Fruit fly (Drosophila melanogaster) whole organism, prepupa: ENCODE measurements around the gene CG5021.

Experiments
- CG10669 ChIP-seq: fragments of 200-800 bp; sonication (Bioruptor generic); optimal IDR thresholded peaks from 3 replicates; lab custom pipeline; 2018; ENCODE audit warnings: missing biosample characterization, mild to moderate bottlenecking, missing genetic modification characterization, moderate library complexity
- CG11294 ChIP-seq: fragments of 200-800 bp; sonication (Bioruptor generic); IDR thresholded peaks from 2 replicates; pipeline ENCODE4 v1.3.6; 2022; ENCODE audit warnings: missing biosample characterization, missing genetic modification characterization
- CG11762 ChIP-seq: fragments of 200-800 bp; sonication (Bioruptor generic); optimal IDR thresholded peaks from 3 replicates; lab custom pipeline; 2016; ENCODE audit warnings: missing biosample characterization, missing genetic modification characterization; ENCODE audit not compliant: insufficient read depth
- CG15336 ChIP-seq: fragments of 200-800 bp; sonication (Bioruptor generic); IDR thresholded peaks from 2 replicates; pipeline ENCODE4 v1.3.6; 2022; ENCODE audit warnings: missing biosample characterization, missing genetic modification characterization
- CG1621 ChIP-seq: fragments of 200-800 bp; sonication (Bioruptor generic); optimal IDR thresholded peaks from 3 replicates; lab custom pipeline; 2018; ENCODE audit warnings: missing biosample characterization, mild to moderate bottlenecking, missing genetic modification characterization
- CG16779 ChIP-seq: fragments of 200-800 bp; sonication (Bioruptor generic); optimal IDR thresholded peaks from 3 replicates; lab custom pipeline; 2017; ENCODE audit warnings: missing biosample characterization, mild to moderate bottlenecking, missing genetic modification characterization
- CG3032 ChIP-seq: fragments of 200-800 bp; optimal IDR thresholded peaks from 2 replicates; lab custom pipeline; 2019; ENCODE audit warnings: missing biosample characterization, mild to moderate bottlenecking, missing genetic modification characterization, moderate library complexity
- CG31627 ChIP-seq: fragments of 200-800 bp; sonication (Bioruptor generic); optimal IDR thresholded peaks from 3 replicates; lab custom pipeline; 2016; ENCODE audit warnings: missing biosample characterization, missing genetic modification characterization
- CG32006 ChIP-seq: fragments of 200-800 bp; sonication (Bioruptor generic); optimal IDR thresholded peaks from 3 replicates; lab custom pipeline; 2017; ENCODE audit warnings: missing biosample characterization, mild to moderate bottlenecking, missing genetic modification characterization
- CG3919 ChIP-seq: fragments of 200-800 bp; sonication (Bioruptor generic); optimal IDR thresholded peaks from 3 replicates; lab custom pipeline; 2016; ENCODE audit warnings: missing biosample characterization, missing genetic modification characterization
- CG4318 ChIP-seq: fragments of 200-800 bp; sonication (Bioruptor generic); optimal IDR thresholded peaks from 3 replicates; lab custom pipeline; 2017; ENCODE audit warnings: missing biosample characterization, mild to moderate bottlenecking, missing genetic modification characterization
- CG6792 ChIP-seq: fragments of 200-800 bp; sonication (Bioruptor generic); optimal IDR thresholded peaks from 3 replicates; lab custom pipeline; 2016; ENCODE audit warnings: missing biosample characterization, missing genetic modification characterization
- CG6854 ChIP-seq: fragments of 200-800 bp; sonication (Bioruptor generic); optimal IDR thresholded peaks from 2 replicates; lab custom pipeline; 2017; ENCODE audit warnings: missing biosample characterization, mild to moderate bottlenecking, missing genetic modification characterization
- CG7368 ChIP-seq: fragments of 200-800 bp; sonication (Bioruptor generic); optimal IDR thresholded peaks from 3 replicates; lab custom pipeline; 2016; ENCODE audit warnings: missing biosample characterization, missing genetic modification characterization
- CG8319 ChIP-seq: fragments of 200-800 bp; sonication (Bioruptor generic); optimal IDR thresholded peaks from 3 replicates; lab custom pipeline; 2016; ENCODE audit warnings: missing biosample characterization, missing genetic modification characterization
- CG8632 ChIP-seq: fragments of 200-800 bp; sonication (Bioruptor generic); optimal IDR thresholded peaks from 3 replicates; lab custom pipeline; 2016; ENCODE audit warnings: missing biosample characterization, missing genetic modification characterization
- CG9139 ChIP-seq: fragments of 200-800 bp; sonication (Bioruptor generic); optimal IDR thresholded peaks from 3 replicates; lab custom pipeline; 2017; ENCODE audit warnings: missing biosample characterization, mild to moderate bottlenecking, missing genetic modification characterization
- Eip75B ChIP-seq: fragments of 200-800 bp; sonication (Bioruptor generic); optimal IDR thresholded peaks from 3 replicates; lab custom pipeline; 2016; ENCODE audit warnings: missing biosample characterization, missing genetic modification characterization
- Eip78C ChIP-seq: fragments of 200-800 bp; sonication (Bioruptor generic); peaks from one replicate; lab custom pipeline; 2016; ENCODE audit warnings: missing biosample characterization, missing genetic modification characterization
- Ets21C ChIP-seq: fragments of 200-800 bp; sonication (Bioruptor generic); optimal IDR thresholded peaks from 3 replicates; lab custom pipeline; 2016; ENCODE audit warnings: missing biosample characterization, missing genetic modification characterization
- Ets96B ChIP-seq: fragments of 200-800 bp; optimal IDR thresholded peaks from 2 replicates; lab custom pipeline; 2019; ENCODE audit warnings: missing biosample characterization, mild to moderate bottlenecking, missing genetic modification characterization, moderate library complexity
- Gug ChIP-seq: fragments of 200-800 bp; sonication (Bioruptor generic); IDR thresholded peaks from 2 replicates; pipeline ENCODE4 v1.3.6; 2022; ENCODE audit warnings: missing biosample characterization, missing genetic modification characterization
- Hr4 ChIP-seq: fragments of 200-800 bp; sonication (Bioruptor generic); optimal IDR thresholded peaks from 3 replicates; lab custom pipeline; 2016; ENCODE audit warnings: missing biosample characterization, missing genetic modification characterization
- Lpt ChIP-seq: fragments of 200-800 bp; sonication (Bioruptor generic); optimal IDR thresholded peaks from 3 replicates; lab custom pipeline; 2016; ENCODE audit warnings: missing biosample characterization, missing genetic modification characterization
- Met ChIP-seq: fragments of 200-800 bp; sonication (Bioruptor generic); optimal IDR thresholded peaks from 3 replicates; lab custom pipeline; 2016; ENCODE audit warnings: missing biosample characterization, missing genetic modification characterization
- OdsH ChIP-seq: fragments of 200-800 bp; sonication (Bioruptor generic); optimal IDR thresholded peaks from 3 replicates; lab custom pipeline; 2016; ENCODE audit warnings: missing biosample characterization, missing genetic modification characterization
- Smox ChIP-seq: fragments of 200-800 bp; sonication (Bioruptor generic); optimal IDR thresholded peaks from 3 replicates; lab custom pipeline; 2016; ENCODE audit warnings: missing biosample characterization, missing genetic modification characterization
- Sox102F ChIP-seq: fragments of 200-800 bp; sonication (Bioruptor generic); optimal IDR thresholded peaks from 2 replicates; lab custom pipeline; 2016; ENCODE audit warnings: missing biosample characterization, mild to moderate bottlenecking, missing genetic modification characterization
- Sox14 ChIP-seq: fragments of 200-800 bp; sonication (Bioruptor generic); optimal IDR thresholded peaks from 3 replicates; lab custom pipeline; 2016; ENCODE audit warnings: missing biosample characterization, missing genetic modification characterization
- achi ChIP-seq: fragments of 200-800 bp; sonication (Bioruptor generic); optimal IDR thresholded peaks from 3 replicates; lab custom pipeline; 2016; ENCODE audit warnings: missing biosample characterization, missing genetic modification characterization
- acj6 ChIP-seq: fragments of 200-800 bp; sonication (Bioruptor generic); optimal IDR thresholded peaks from 3 replicates; lab custom pipeline; 2016; ENCODE audit warnings: missing biosample characterization, missing genetic modification characterization
- cyc ChIP-seq: fragments of 200-800 bp; sonication (Bioruptor generic); optimal IDR thresholded peaks from 3 replicates; lab custom pipeline; 2016; ENCODE audit warnings: missing biosample characterization, missing genetic modification characterization
- dac ChIP-seq: fragments of 200-800 bp; sonication (Bioruptor generic); optimal IDR thresholded peaks from 2 replicates; lab custom pipeline; 2017; ENCODE audit warnings: missing biosample characterization, mild to moderate bottlenecking, missing genetic modification characterization
- dsx ChIP-seq: fragments of 200-800 bp; optimal IDR thresholded peaks from 3 replicates; lab custom pipeline; 2019; ENCODE audit warnings: missing biosample characterization, mild to moderate bottlenecking, missing genetic modification characterization, moderate library complexity; ENCODE audit not compliant: poor library complexity, severe bottlenecking
- eg ChIP-seq: fragments of 200-800 bp; sonication (Bioruptor generic); IDR thresholded peaks from 3 replicates; pipeline ENCODE4 v1.3.6; 2022; ENCODE audit warnings: missing biosample characterization, missing genetic modification characterization
- fkh ChIP-seq: fragments of 200-800 bp; sonication (Bioruptor generic); optimal IDR thresholded peaks from 3 replicates; lab custom pipeline; 2017; ENCODE audit warnings: missing biosample characterization, mild to moderate bottlenecking, missing genetic modification characterization, moderate library complexity
- pdm3 ChIP-seq: fragments of 200-800 bp; sonication (Bioruptor generic); optimal IDR thresholded peaks from 3 replicates; lab custom pipeline; 2016; ENCODE audit warnings: missing biosample characterization, missing genetic modification characterization
- salr ChIP-seq, 2 experiments: fragments of 200-800 bp; sonication (Bioruptor generic); optimal IDR thresholded peaks; 3 replicates each; lab custom pipeline; 2016 to 2018; ENCODE audit warnings: missing biosample characterization in 2 of 2, missing genetic modification characterization in 2 of 2, mild to moderate bottlenecking in 1 of 2
- spab ChIP-seq: fragments of 200-800 bp; sonication (Bioruptor generic); optimal IDR thresholded peaks from 2 replicates; lab custom pipeline; 2017; ENCODE audit warnings: missing biosample characterization, mild to moderate bottlenecking, missing genetic modification characterization, missing genetic modification reagents
- svp ChIP-seq: fragments of 200-800 bp; sonication (Bioruptor generic); peaks from one replicate; lab custom pipeline; 2016; ENCODE audit warnings: missing biosample characterization, missing genetic modification characterization
- topi ChIP-seq: fragments of 200-800 bp; sonication (Bioruptor generic); optimal IDR thresholded peaks from 3 replicates; lab custom pipeline; 2016; ENCODE audit warnings: missing biosample characterization, missing genetic modification characterization
- vri ChIP-seq: fragments of 200-800 bp; sonication (Bioruptor generic); optimal IDR thresholded peaks from 3 replicates; lab custom pipeline; 2016; ENCODE audit warnings: missing biosample characterization, mild to moderate bottlenecking, missing genetic modification characterization

Gene CG5021

dm6 chr3L:8978678-8979413, 12.2 kb downstream of the CG5021 start (continued):
- TF ChIP-seq Eip78C (GFP tag; lab: Kevin White, UChicago) = peak; percentile 60
- TF ChIP-seq eg (GFP tag; lab: Robert Waterston, UW) = peak; percentile 82
- no peak for TF ChIP-seq CG7368 (GFP tag; lab: Kevin White, UChicago)
- no peak for TF ChIP-seq CG4318 (GFP tag; lab: Kevin White, UChicago)
- TF ChIP-seq spab (GFP tag; lab: Kevin White, UChicago) = no peak
- peak; percentile 81 for TF ChIP-seq svp
- TF ChIP-seq acj6 (GFP tag; lab: Kevin White, UChicago) = peak; percentile 46
- no peak for TF ChIP-seq dsx
- no peak for TF ChIP-seq salr (GFP tag; optimal IDR thresholded peaks at IDR 0.05; lab: Kevin White, UChicago)
- TF ChIP-seq CG8319 (GFP tag; lab: Kevin White, UChicago) = no peak
- no peak for TF ChIP-seq Eip75B (GFP tag; lab: Kevin White, UChicago)
- TF ChIP-seq CG16779 (tag; lab: Kevin White, UChicago) = no peak
- TF ChIP-seq pdm3 (GFP tag; lab: Kevin White, UChicago) = no peak
- TF ChIP-seq dac = no peak
- TF ChIP-seq Sox102F (GFP tag; lab: Kevin White, UChicago) = no peak
- TF ChIP-seq achi (GFP tag; lab: Kevin White, UChicago) = peak; percentile 22
- peak; percentile 6 for TF ChIP-seq CG8632
- TF ChIP-seq CG3032 (tag; lab: Kevin White, UChicago) = no peak
- TF ChIP-seq CG15336 (GFP tag; lab: Robert Waterston, UW) = peak; percentile 86
- no peak for TF ChIP-seq Lpt (GFP tag; lab: Kevin White, UChicago)
- peak; percentile 67 for TF ChIP-seq fkh (GFP tag; lab: Kevin White, UChicago)
- peak; percentile 66 for TF ChIP-seq CG32006
- no peak for TF ChIP-seq CG11762 (GFP tag; lab: Kevin White, UChicago)
- TF ChIP-seq Sox14 (GFP tag; lab: Kevin White, UChicago) = peak; percentile 40
- peak; percentile 35 for TF ChIP-seq cyc (GFP tag; lab: Kevin White, UChicago)
- TF ChIP-seq OdsH = peak; percentile 61
- no peak for TF ChIP-seq CG3919 (GFP tag; lab: Kevin White, UChicago)
- TF ChIP-seq CG1621 (tag; lab: Kevin White, UChicago) = no peak
- peak; percentile 71 for TF ChIP-seq Hr4 (GFP tag; lab: Kevin White, UChicago)
- no peak for TF ChIP-seq CG9139 (GFP tag; lab: Kevin White, UChicago)
- peak; percentile 27 for TF ChIP-seq topi (GFP tag; lab: Kevin White, UChicago)
- TF ChIP-seq vri (GFP tag; lab: Kevin White, UChicago) = no peak
- no peak for TF ChIP-seq Met (GFP tag; lab: Kevin White, UChicago)

- TF ChIP-seq CG31627 (GFP tag; lab: Kevin White, UChicago) (no peak), CG10669 (GFP tag; lab: Kevin White, UChicago) (no peak), CG6854 (GFP tag; lab: Kevin White, UChicago) (no peak), CG6792 (GFP tag; lab: Kevin White, UChicago) (no peak), Ets96B (tag; lab: Kevin White, UChicago) (no peak), CG32006 (no peak), dac (no peak), CG9139 (GFP tag; lab: Kevin White, UChicago) (no peak), CG16779 (tag; lab: Kevin White, UChicago) (no peak), vri (GFP tag; lab: Kevin White, UChicago) (no peak), Ets21C (GFP tag; lab: Kevin White, UChicago) (no peak), Smox (GFP tag; lab: Kevin White, UChicago) (no peak), Gug (GFP tag; lab: Robert Waterston, UW) (no peak), CG11294 (GFP tag; lab: Robert Waterston, UW) (no peak), spab (GFP tag; lab: Kevin White, UChicago) (no peak)
Measured at dm6 chr3L:8979780-8980179, 13.2 kb downstream of the CG5021 start, which contains the start of gene CG5644. TSS of gene CG5644 (minus strand) at chr3L:8979880.
